Fruit fly (Drosophila melanogaster) whole organism, wandering third instar larva: ENCODE data around the gene CG14563.

ENCODE experiments used
- Dfd ChIP-seq: fragments of >200 bp; optimal IDR thresholded peaks from 2 replicates; lab custom pipeline; 2017; ENCODE audit warnings: missing biosample characterization, missing genetic modification characterization
- HLH106 ChIP-seq: fragments of 200-800 bp; optimal IDR thresholded peaks from 3 replicates; lab custom pipeline; 2019; ENCODE audit warnings: missing biosample characterization, mild to moderate bottlenecking, missing genetic modification characterization, moderate library complexity
- pan ChIP-seq: fragments of >200 bp; optimal IDR thresholded peaks from 2 replicates; lab custom pipeline; 2017

dm6 chr3L:21891307-21891774 is 49.2 kb upstream of the CG14563 start:
- no peak for TF ChIP-seq pan (lab: Kevin White, UChicago)
- no peak for TF ChIP-seq Dfd (GFP tag; lab: Kevin White, UChicago)
- peak; percentile 86 for TF ChIP-seq HLH106
